Fruit fly (Drosophila melanogaster): ENCODE measurements around the gene CG34241.

The CG34241 gene

DNA sequence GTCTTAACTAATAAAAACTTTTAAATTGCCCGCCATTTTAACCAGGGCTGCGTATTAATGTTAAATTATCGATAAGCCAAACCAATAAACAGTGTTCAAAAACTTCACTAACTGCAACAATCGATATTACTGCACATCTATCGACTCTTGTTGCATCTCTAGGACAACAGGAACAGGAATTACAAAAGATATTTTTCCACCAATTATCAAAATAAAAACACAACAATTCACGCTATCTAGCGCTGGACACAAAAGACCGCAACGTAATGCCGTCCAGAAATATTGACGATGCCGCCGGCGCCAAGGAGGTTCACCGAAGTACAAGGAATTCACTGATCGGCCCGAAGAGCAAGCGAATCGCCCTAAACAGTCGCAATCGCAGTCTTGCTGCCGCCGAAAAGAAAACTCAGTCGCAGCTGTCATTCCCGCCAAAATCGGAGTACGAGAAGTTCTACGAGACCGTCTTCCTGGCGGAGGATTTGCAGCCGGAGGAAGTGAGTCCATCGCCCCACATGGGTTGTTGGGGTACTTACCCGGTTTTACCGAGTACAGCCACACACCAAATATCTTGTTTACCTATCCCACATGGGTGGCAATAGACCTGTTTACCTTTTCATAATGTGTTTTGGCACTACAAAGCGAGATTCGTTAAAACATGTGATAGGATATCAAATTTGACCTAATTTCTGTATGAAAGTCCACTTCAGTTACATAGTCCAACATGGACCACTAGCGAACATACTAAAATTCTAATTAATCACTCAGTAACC lies 11.6 kb upstream of the CG34241 start, which contains the start of gene vers (continued):
- TF ChIP-seq Blimp-1 (GFP tag; optimal IDR thresholded peaks at IDR 0.05) (no peak), MBD-R2 (GFP tag; IDR thresholded peaks at IDR 0.05) (peak; percentile 73), Vsx1 (GFP tag; optimal IDR thresholded peaks at IDR 0.05) (no peak), Spps (tag; optimal IDR thresholded peaks at IDR 0.05) (no peak), grau (tag; optimal IDR thresholded peaks at IDR 0.05) (peak; percentile 10), gcm2 (GFP tag; optimal IDR thresholded peaks at IDR 0.05) (no peak), sr (GFP tag; IDR thresholded peaks at IDR 0.05) (no peak), Jarid2 (GFP tag; optimal IDR thresholded peaks at IDR 0.05) (no peak), CG8089 (GFP tag; optimal IDR thresholded peaks at IDR 0.05) (no peak), HHEX (GFP tag; optimal IDR thresholded peaks at IDR 0.05) (no peak), NC2α (GFP tag; optimal IDR thresholded peaks at IDR 0.05) (no peak), Max (GFP tag; optimal IDR thresholded peaks at IDR 0.05) (peak; percentile 56), cas (GFP tag; IDR thresholded peaks at IDR 0.05) (no peak), Sin3A (optimal IDR thresholded peaks at IDR 0.05) (peak; percentile 13), ind (GFP tag; optimal IDR thresholded peaks at IDR 0.05) (no peak), tll (GFP tag; optimal IDR thresholded peaks at IDR 0.05) (no peak), Dip2 (GFP tag; IDR thresholded peaks at IDR 0.05) (no peak), CG7745 (tag; optimal IDR thresholded peaks at IDR 0.05) (no peak), CG14710 (tag; optimal IDR thresholded peaks at IDR 0.05) (peak; percentile 66), Atf3 (GFP tag; optimal IDR thresholded peaks at IDR 0.05) (no peak), HLHmδ (GFP tag; optimal IDR thresholded peaks at IDR 0.05) (no peak), dysf (GFP tag; IDR thresholded peaks at IDR 0.05) (no peak), CG15479 (GFP tag; optimal IDR thresholded peaks at IDR 0.05) (no peak), CG42726 (GFP tag; IDR thresholded peaks at IDR 0.05; ENCODE audit: partially characterized antibody) (peak; percentile 76), ap (GFP tag; IDR thresholded peaks at IDR 0.05) (no peak), BEAF-32 (GFP tag; optimal IDR thresholded peaks at IDR 0.05) (peak; percentile 93), CG32772 (GFP tag; IDR thresholded peaks at IDR 0.05) (no peak), NK7.1 (GFP tag; optimal IDR thresholded peaks at IDR 0.05) (no peak), Bteb2 (GFP tag; optimal IDR thresholded peaks at IDR 0.05) (no peak), jumu (GFP tag; optimal IDR thresholded peaks at IDR 0.05) (peak; percentile 8), CG7556 (GFP tag; optimal IDR thresholded peaks at IDR 0.05) (no peak), Lhr (GFP tag; optimal IDR thresholded peaks at IDR 0.05) (no peak), Rfx (GFP tag; IDR thresholded peaks at IDR 0.05) (peak; percentile 67; the same call in 1 of the 2 replicates), ci (GFP tag; IDR thresholded peaks at IDR 0.05) (peak; percentile 32; the same call in 2 of the 3 replicates), cad (GFP tag; optimal IDR thresholded peaks at IDR 0.05) (no peak), CG2678 (tag; optimal IDR thresholded peaks at IDR 0.05) (no peak), CG30403 (GFP tag; optimal IDR thresholded peaks at IDR 0.05) (peak; percentile 19), CG15011 (GFP tag; optimal IDR thresholded peaks at IDR 0.05) (no peak), usp (GFP tag; optimal IDR thresholded peaks at IDR 0.05) (no peak), CG7928 (GFP tag; optimal IDR thresholded peaks at IDR 0.05) (peak; percentile 92), NfI (GFP tag; optimal IDR thresholded peaks at IDR 0.05) (no peak), Mrtf (GFP tag; IDR thresholded peaks at IDR 0.05) (no peak), cwo (GFP tag; optimal IDR thresholded peaks at IDR 0.05) (no peak), ERR (GFP tag; optimal IDR thresholded peaks at IDR 0.05) (peak; percentile 33), CG15269 (tag; optimal IDR thresholded peaks at IDR 0.05) (no peak), Xbp1 (GFP tag; optimal IDR thresholded peaks at IDR 0.05) (peak; percentile 4), zen2 (GFP tag; IDR thresholded peaks at IDR 0.05; ENCODE audit: partially characterized antibody) (peak; percentile 88), trem (tag; optimal IDR thresholded peaks at IDR 0.05) (peak; percentile 69), Neu2 (GFP tag; optimal IDR thresholded peaks at IDR 0.05; ENCODE audit: borderline replicate concordance) (no peak), CG13894 (tag; optimal IDR thresholded peaks at IDR 0.05) (no peak)
